Worm (Caenorhabditis elegans) whole organism, young adult: ENCODE data around the gene cdc-48.2.

Experiments used
- B0019.2 ChIP-seq: fragments of 200-800 bp; sonication (Bioruptor generic); conservative IDR thresholded peaks from 2 replicates; pipeline ENCODE4 v1.3.6; 2022; ENCODE audit warnings: missing genetic modification reagents, missing genetic modification characterization, missing compliant biosample characterization
- B0261.1 ChIP-seq: sonication (generic microtip); optimal IDR thresholded peaks from 2 replicates; lab custom pipeline; 2016; ENCODE audit warnings: mild to moderate bottlenecking, missing genetic modification characterization, moderate library complexity, missing compliant biosample characterization
- B0336.3 ChIP-seq: fragments of 200-800 bp; sonication (Bioruptor generic); IDR thresholded peaks from 2 replicates; pipeline ENCODE4 v1.3.6; 2022; ENCODE audit warnings: missing genetic modification characterization, missing compliant biosample characterization
- C17E4.6 ChIP-seq: fragments of 200-800 bp; sonication (Bioruptor generic); IDR thresholded peaks from 2 replicates; pipeline ENCODE4 v1.3.6; 2022; ENCODE audit warnings: missing genetic modification reagents, missing genetic modification characterization, missing compliant biosample characterization
- F37B4.10 ChIP-seq: fragments of 200-800 bp; sonication (Bioruptor generic); IDR thresholded peaks from 2 replicates; pipeline ENCODE4 v1.3.6; 2022; ENCODE audit warnings: missing genetic modification characterization, missing compliant biosample characterization
- F49E8.2 ChIP-seq: sonication (generic microtip); optimal IDR thresholded peaks from 3 replicates; lab custom pipeline; 2017; ENCODE audit warnings: missing genetic modification characterization, mild to moderate bottlenecking, missing compliant biosample characterization, antibody characterized with exemption, moderate library complexity; ENCODE audit not compliant: insufficient read depth
- F57A8.1 ChIP-seq: fragments of 200-800 bp; sonication (Bioruptor generic); optimal IDR thresholded peaks from 2 replicates; lab custom pipeline; 2018; ENCODE audit warnings: mild to moderate bottlenecking, missing genetic modification characterization, moderate library complexity, missing compliant biosample characterization
- Y56A3A.18 ChIP-seq: fragments of 200-800 bp; sonication (Bioruptor generic); IDR thresholded peaks from 2 replicates; pipeline ENCODE4 v1.3.6; 2022; ENCODE audit warnings: missing genetic modification reagents, missing genetic modification characterization, missing compliant biosample characterization
- Y67H2A.10 ChIP-seq: fragments of 200-800 bp; sonication (Bioruptor generic); conservative IDR thresholded peaks from 2 replicates; pipeline ENCODE4 v1.3.6; 2022; ENCODE audit warnings: missing genetic modification reagents, missing genetic modification characterization, missing compliant biosample characterization
- attf-5 ChIP-seq: fragments of 200-800 bp; sonication (Bioruptor generic); optimal IDR thresholded peaks from 2 replicates; lab custom pipeline; 2018; ENCODE audit warnings: mild to moderate bottlenecking, missing genetic modification characterization, missing compliant biosample characterization
- attf-6 ChIP-seq: fragments of 200-800 bp; sonication (Bioruptor generic); IDR thresholded peaks from 2 replicates; pipeline ENCODE4 v1.3.6; 2022; ENCODE audit warnings: missing genetic modification reagents, missing genetic modification characterization, missing compliant biosample characterization
- cebp-1 ChIP-seq, 2 experiments: fragments of 200-800 bp in 1 of 2; sonication (Bioruptor generic) in 1 of 2; sonication (generic microtip) in 1 of 2; IDR thresholded peaks in 1 of 2; optimal IDR thresholded peaks in 1 of 2; 2 replicates each; pipeline versions ENCODE4 v1.3.6 to Lab custom; 2017 to 2022; ENCODE audit warnings: missing compliant biosample characterization in 2 of 2, missing genetic modification characterization in 2 of 2, mild to moderate bottlenecking in 1 of 2, missing genetic modification reagents in 1 of 2, moderate library complexity in 1 of 2
- ceh-100 ChIP-seq: fragments of 200-800 bp; sonication (Bioruptor generic); IDR thresholded peaks from 2 replicates; pipeline ENCODE4 v1.3.6; 2022; ENCODE audit warnings: missing genetic modification reagents, missing genetic modification characterization, missing compliant biosample characterization
- ceh-27 ChIP-seq: fragments of 200-800 bp; sonication (Bioruptor generic); optimal IDR thresholded peaks from 2 replicates; lab custom pipeline; 2018; ENCODE audit warnings: mild to moderate bottlenecking, missing genetic modification characterization, moderate library complexity, missing compliant biosample characterization
- ceh-58 ChIP-seq: fragments of 200-800 bp; sonication (Bioruptor generic); IDR thresholded peaks from 2 replicates; pipeline ENCODE4 v1.3.6; 2022; ENCODE audit warnings: missing genetic modification characterization, missing compliant biosample characterization
- ceh-91 ChIP-seq: fragments of 200-800 bp; sonication (Bioruptor generic); IDR thresholded peaks from 2 replicates; pipeline ENCODE4 v1.3.6; 2022; ENCODE audit warnings: missing genetic modification reagents, missing genetic modification characterization, missing compliant biosample characterization
- dox-1 ChIP-seq: fragments of 200-800 bp; sonication (Bioruptor generic); IDR thresholded peaks from 2 replicates; pipeline ENCODE4 v1.3.6; 2022; ENCODE audit warnings: missing genetic modification reagents, missing genetic modification characterization, missing compliant biosample characterization
- dpl-1 ChIP-seq: fragments of 150-350 bp; optimal IDR thresholded peaks from 2 replicates; lab custom pipeline; 2014; ENCODE audit warnings: missing biosample characterization, missing genetic modification reagents, missing genetic modification characterization
- efl-1 ChIP-seq: fragments of 150-350 bp; optimal IDR thresholded peaks from 2 replicates; lab custom pipeline; 2014; ENCODE audit warnings: missing biosample characterization, missing genetic modification reagents, missing genetic modification characterization
- egl-18 ChIP-seq: fragments of 200-800 bp; sonication (Bioruptor generic); IDR thresholded peaks from 2 replicates; pipeline ENCODE4 v1.3.6; 2022; ENCODE audit warnings: missing genetic modification reagents, missing genetic modification characterization, missing compliant biosample characterization
- ets-4 ChIP-seq: fragments of 200-800 bp; sonication (Bioruptor generic); optimal IDR thresholded peaks from 2 replicates; lab custom pipeline; 2018; ENCODE audit warnings: mild to moderate bottlenecking, missing genetic modification characterization, missing compliant biosample characterization
- fkh-3 ChIP-seq: sonication (generic microtip); optimal IDR thresholded peaks from 2 replicates; lab custom pipeline; 2016; ENCODE audit warnings: mild to moderate bottlenecking, missing genetic modification characterization, missing compliant biosample characterization
- gei-17 ChIP-seq: fragments of 200-800 bp; sonication (Bioruptor generic); optimal IDR thresholded peaks from 2 replicates; lab custom pipeline; 2018; ENCODE audit warnings: mild to moderate bottlenecking, missing genetic modification characterization, missing compliant biosample characterization
- hlh-26 ChIP-seq: fragments of 200-800 bp; sonication (Bioruptor generic); conservative IDR thresholded peaks from 2 replicates; pipeline ENCODE4 v1.3.6; 2022; ENCODE audit warnings: missing genetic modification reagents, missing genetic modification characterization, missing compliant biosample characterization
- hmg-1.2 ChIP-seq: fragments of 200-800 bp; sonication (Bioruptor generic); IDR thresholded peaks from 2 replicates; pipeline ENCODE4 v1.3.6; 2022; ENCODE audit warnings: missing genetic modification reagents, missing genetic modification characterization, missing compliant biosample characterization
- hsf-1 ChIP-seq: fragments of 200-800 bp; sonication (Bioruptor generic); IDR thresholded peaks from 2 replicates; pipeline ENCODE4 v1.3.6; 2022; ENCODE audit warnings: missing genetic modification reagents, missing genetic modification characterization, missing compliant biosample characterization
- lin-35 ChIP-seq, 3 experiments: fragments of 150-350 bp in 2 of 3; sonication (generic microtip) in 1 of 3; optimal IDR thresholded peaks; 2 replicates each; lab custom pipeline; 2014 to 2018; ENCODE audit warnings: missing biosample characterization in 3 of 3, missing genetic modification characterization in 3 of 3, missing genetic modification reagents in 3 of 3
- lir-1 ChIP-seq: fragments of 200-800 bp; sonication (Bioruptor generic); conservative IDR thresholded peaks from 2 replicates; pipeline ENCODE4 v1.3.6; 2022; ENCODE audit warnings: missing genetic modification reagents, missing genetic modification characterization, missing compliant biosample characterization
- madf-8 ChIP-seq: fragments of 200-800 bp; sonication (Bioruptor generic); conservative IDR thresholded peaks from 2 replicates; pipeline ENCODE4 v1.3.6; 2022; ENCODE audit warnings: missing genetic modification reagents, missing genetic modification characterization, missing compliant biosample characterization
- nfya-1 ChIP-seq: sonication (generic microtip); optimal IDR thresholded peaks from 2 replicates; lab custom pipeline; 2017; ENCODE audit warnings: antibody characterized with exemption, missing compliant biosample characterization, missing genetic modification characterization, borderline replicate concordance; ENCODE audit not compliant: insufficient read depth
- nfyb-1 ChIP-seq: fragments of 200-800 bp; sonication (Bioruptor generic); IDR thresholded peaks from 2 replicates; pipeline ENCODE4 v1.3.6; 2022; ENCODE audit warnings: missing genetic modification reagents, missing genetic modification characterization, missing compliant biosample characterization
- nhr-120 ChIP-seq: fragments of 200-800 bp; sonication (Bioruptor generic); IDR thresholded peaks from 2 replicates; pipeline ENCODE4 v1.3.6; 2022; ENCODE audit warnings: missing genetic modification characterization, missing compliant biosample characterization
- nhr-179 ChIP-seq: sonication (generic microtip); optimal IDR thresholded peaks from 2 replicates; lab custom pipeline; 2016; ENCODE audit warnings: mild to moderate bottlenecking, missing genetic modification characterization, missing compliant biosample characterization
- nhr-80 ChIP-seq: sonication (generic microtip); optimal IDR thresholded peaks from 2 replicates; lab custom pipeline; 2016; ENCODE audit warnings: missing genetic modification characterization, missing compliant biosample characterization
- pha-4 ChIP-seq: fragments of 150-350 bp; sonication (generic microtip); optimal IDR thresholded peaks from 2 replicates; lab custom pipeline; 2014; ENCODE audit warnings: missing biosample characterization, missing genetic modification reagents, missing genetic modification characterization
- rcor-1 ChIP-seq: fragments of 200-800 bp; sonication (Bioruptor generic); IDR thresholded peaks from 2 replicates; pipeline ENCODE4 v1.3.6; 2022; ENCODE audit warnings: missing genetic modification reagents, missing genetic modification characterization, missing compliant biosample characterization
- repo-1 ChIP-seq: sonication (generic microtip); optimal IDR thresholded peaks from 2 replicates; lab custom pipeline; 2017; ENCODE audit warnings: mild to moderate bottlenecking, missing genetic modification characterization, missing compliant biosample characterization
- rpc-1 ChIP-seq, 2 experiments: fragments of 150-350 bp in 1 of 2; sonication (generic microtip) in 1 of 2; optimal IDR thresholded peaks; 2 replicates each; lab custom pipeline; 2014 to 2018; ENCODE audit warnings: missing biosample characterization in 1 of 2, missing genetic modification characterization in 1 of 2, missing genetic modification reagents in 1 of 2, missing genotype in 1 of 2
- snpc-1.1 ChIP-seq: sonication (generic microtip); optimal IDR thresholded peaks from 2 replicates; lab custom pipeline; 2017; ENCODE audit warnings: missing genetic modification characterization, mild to moderate bottlenecking, missing compliant biosample characterization, antibody characterized with exemption, moderate library complexity, missing genotype, missing genetic modification reagents; ENCODE audit not compliant: insufficient read depth
- somi-1 ChIP-seq: fragments of 200-800 bp; sonication (Bioruptor generic); optimal IDR thresholded peaks from 2 replicates; lab custom pipeline; 2018; ENCODE audit warnings: mild to moderate bottlenecking, missing genetic modification characterization, missing compliant biosample characterization
- unc-130 ChIP-seq: sonication (generic microtip); optimal IDR thresholded peaks from 2 replicates; lab custom pipeline; 2016; ENCODE audit warnings: missing genetic modification reagents, missing genetic modification characterization, missing compliant biosample characterization
- ztf-18 ChIP-seq: sonication (generic microtip); optimal IDR thresholded peaks from 2 replicates; lab custom pipeline; 2016; ENCODE audit warnings: missing genotype, mild to moderate bottlenecking, missing genetic modification characterization, missing compliant biosample characterization
- ztf-26 ChIP-seq: sonication (generic microtip); optimal IDR thresholded peaks from 2 replicates; lab custom pipeline; 2017; ENCODE audit warnings: missing genetic modification characterization, missing compliant biosample characterization
- ztf-28 ChIP-seq: fragments of 200-800 bp; sonication (Bioruptor generic); IDR thresholded peaks from 2 replicates; pipeline ENCODE4 v1.3.6; 2022; ENCODE audit warnings: missing genetic modification reagents, missing genetic modification characterization, missing compliant biosample characterization
- ztf-6 ChIP-seq: fragments of 200-800 bp; sonication (Bioruptor generic); IDR thresholded peaks from 2 replicates; pipeline ENCODE4 v1.3.6; 2022; ENCODE audit warnings: missing genetic modification reagents, missing genetic modification characterization, missing compliant biosample characterization

The cdc-48.2 gene

ce11 chrII:8138015-8138546, at the start of gene cdc-48.2:
Gene cdc-48.2 (plus strand): TSS chrII:8138496.
- TF ChIP-seq ceh-27 (no peak), nhr-80 (tag; lab: Kevin White, UChicago) (peak; percentile 2), rcor-1 (GFP tag; lab: Robert Waterston, UW) (0 out of 2 replicates have a peak, but pooled peaks have one; percentile 17), Y67H2A.10 (no peak), ceh-100 (GFP tag; lab: Robert Waterston, UW) (0 out of 2 replicates have a peak, but pooled peaks have one; percentile 9), hmg-1.2 (GFP tag; lab: Robert Waterston, UW) (0 out of 2 replicates have a peak, but pooled peaks have one; percentile 14), attf-5 (GFP tag; lab: Kevin White, UChicago) (peak; percentile 36), cebp-1 (GFP tag; IDR thresholded peaks at IDR 0.05; lab: Robert Waterston, UW) (no peak), cebp-1 (tag; optimal IDR thresholded peaks at IDR 0.05; lab: Kevin White, UChicago) (peak; percentile 4)

- peak; percentile 10 for TF ChIP-seq pha-4
- 0 out of 2 replicates have a peak, but pooled peaks have one; percentile 30 for TF ChIP-seq hsf-1 (GFP tag; lab: Robert Waterston, UW)
- no peak for TF ChIP-seq gei-17
- TF ChIP-seq C17E4.6 (GFP tag; lab: Robert Waterston, UW), result no peak
- TF ChIP-seq efl-1 (GFP tag; lab: Kevin White, UChicago), result no peak
- no peak; the same call in 1 of the 2 replicates for TF ChIP-seq ceh-91 (GFP tag; lab: Robert Waterston, UW)
- TF ChIP-seq cebp-1 (GFP tag; IDR thresholded peaks at IDR 0.05; lab: Robert Waterston, UW), result peak; percentile 54; the same call in 1 of the 2 replicates
- peak; percentile 93 for TF ChIP-seq cebp-1 (tag; optimal IDR thresholded peaks at IDR 0.05; lab: Kevin White, UChicago)
- no peak for TF ChIP-seq nhr-120 (GFP tag; lab: Robert Waterston, UW)
- TF ChIP-seq egl-18 (GFP tag; lab: Robert Waterston, UW), result no peak
- no peak for TF ChIP-seq B0019.2 (GFP tag; lab: Robert Waterston, UW)
- no peak for TF ChIP-seq repo-1 (tag; lab: Kevin White, UChicago)
- TF ChIP-seq F49E8.2 (tag; lab: Kevin White, UChicago), result peak; percentile 25
- TF ChIP-seq nfya-1 (tag; lab: Kevin White, UChicago), result no peak
- no peak for TF ChIP-seq somi-1 (GFP tag; lab: Kevin White, UChicago)
- TF ChIP-seq nfyb-1, result no peak
- no peak for TF ChIP-seq F57A8.1 (GFP tag; lab: Kevin White, UChicago)
- TF ChIP-seq fkh-3 (tag; lab: Kevin White, UChicago), result no peak
- TF ChIP-seq B0261.1 (tag; lab: Kevin White, UChicago), result no peak
- TF ChIP-seq ztf-6 (GFP tag; lab: Robert Waterston, UW), result no peak
- TF ChIP-seq ztf-26 (tag; lab: Kevin White, UChicago), result no peak
- no peak for TF ChIP-seq F37B4.10 (GFP tag; lab: Robert Waterston, UW)
- TF ChIP-seq rpc-1 (optimal IDR thresholded peaks at IDR 0.05; lab: Kevin White, UChicago), result no peak
- TF ChIP-seq rpc-1 (tag; optimal IDR thresholded peaks at IDR 0.05; lab: Kevin White, UChicago), result peak; percentile 7
- no peak for TF ChIP-seq Y56A3A.18
- TF ChIP-seq dpl-1 (GFP tag; lab: Kevin White, UChicago), result no peak
- peak; percentile 55; the same call in 1 of the 2 replicates for TF ChIP-seq attf-6 (GFP tag; lab: Robert Waterston, UW)
- no peak for TF ChIP-seq unc-130 (GFP tag; lab: Kevin White, UChicago)
- no peak for TF ChIP-seq nhr-179 (tag; lab: Kevin White, UChicago)
- no peak for TF ChIP-seq ztf-28 (GFP tag; lab: Robert Waterston, UW)
- no peak; the same call in 1 of the 2 replicates for TF ChIP-seq B0336.3
- TF ChIP-seq hlh-26 (GFP tag; lab: Robert Waterston, UW), result no peak
- no peak for TF ChIP-seq ets-4
- peak; percentile 80 for TF ChIP-seq ztf-18 (tag; lab: Kevin White, UChicago)
- no peak; the same call in 1 of the 2 replicates for TF ChIP-seq dox-1 (GFP tag; lab: Robert Waterston, UW)
- TF ChIP-seq lir-1 (GFP tag; lab: Robert Waterston, UW), result 0 out of 2 replicates have a peak, but pooled peaks have one; percentile 6
- no peak for TF ChIP-seq madf-8 (GFP tag; lab: Robert Waterston, UW)
- peak; percentile 95 for TF ChIP-seq snpc-1.1 (tag; lab: Kevin White, UChicago)
- no peak for TF ChIP-seq ceh-58
- TF ChIP-seq lin-35 (GFP tag; optimal IDR thresholded peaks at IDR 0.05; lab: Kevin White, UChicago), result no peak
- TF ChIP-seq ceh-27, result no peak
Measured at ce11 chrII:8091528-8091927, 46.8 kb upstream of the cdc-48.2 start.
